Fruit fly (Drosophila melanogaster): ENCODE measurements around the gene CG2924.

Gene CG2924

DNA sequence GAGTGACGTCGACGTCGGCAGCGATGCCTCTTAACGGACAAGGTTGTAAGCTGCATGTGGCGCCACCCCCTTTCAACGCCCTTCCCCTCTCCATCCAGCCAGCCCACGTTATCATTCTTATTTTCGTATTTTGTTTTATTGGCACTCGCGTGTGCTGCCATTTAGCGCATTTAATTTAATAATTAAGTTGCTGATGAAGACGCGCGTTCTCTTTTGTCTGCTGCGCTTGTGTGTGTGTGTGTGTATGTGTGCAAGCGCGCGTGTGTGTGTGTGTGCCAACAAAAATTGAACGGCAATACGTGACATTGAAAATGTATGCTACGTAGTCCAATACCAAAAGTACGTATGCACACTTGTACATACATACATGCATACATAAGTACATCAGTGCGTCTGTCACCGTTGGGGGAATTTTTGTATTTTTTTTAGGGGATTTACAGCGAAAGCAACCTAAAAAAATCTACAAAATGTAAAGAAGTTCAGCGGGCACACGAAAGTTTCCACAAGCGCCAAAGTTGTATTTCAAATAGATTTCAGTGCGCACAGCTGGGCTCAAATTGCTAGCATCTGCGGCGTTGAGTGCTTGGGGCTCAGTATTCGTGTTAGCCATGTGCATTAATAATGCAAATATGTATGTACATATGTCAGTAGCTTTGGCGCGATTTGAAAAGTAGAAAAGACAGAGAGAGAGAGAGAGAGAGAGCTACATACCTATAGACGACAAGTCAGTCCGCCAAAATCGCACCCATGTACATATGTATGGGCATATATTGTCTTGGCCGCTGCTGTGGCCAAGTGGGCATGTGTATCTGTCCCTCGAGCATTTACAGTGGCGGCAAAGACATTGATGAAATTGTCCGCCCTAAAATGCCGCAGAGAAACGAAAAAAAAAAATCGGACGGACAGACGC is 31.3 kb upstream of the CG2924 start (continued):
- peak; percentile 79 for TF ChIP-seq chn (GFP tag; optimal IDR thresholded peaks at IDR 0.05)
- TF ChIP-seq Sox100B (GFP tag; optimal IDR thresholded peaks at IDR 0.05) = peak; percentile 85
- peak; percentile 3 for TF ChIP-seq CG17912 (GFP tag; optimal IDR thresholded peaks at IDR 0.05)
- TF ChIP-seq grn (GFP tag; optimal IDR thresholded peaks at IDR 0.05) = no peak
- peak; percentile 78 for TF ChIP-seq pho (GFP tag; optimal IDR thresholded peaks at IDR 0.05)
- no peak for TF ChIP-seq CG31388 (GFP tag; optimal IDR thresholded peaks at IDR 0.05)
- peak; percentile 63 for TF ChIP-seq BtbVII (GFP tag; optimal IDR thresholded peaks at IDR 0.05)
- peak; percentile 91 for TF ChIP-seq CG15073 (GFP tag; optimal IDR thresholded peaks at IDR 0.05)
- TF ChIP-seq Bteb2 (GFP tag; optimal IDR thresholded peaks at IDR 0.05) = peak; percentile 55
- peak; percentile 76 for TF ChIP-seq Meics (GFP tag; optimal IDR thresholded peaks at IDR 0.05)
- peak; percentile 83 for TF ChIP-seq chinmo (GFP tag; IDR thresholded peaks at IDR 0.05; ENCODE audit: partially characterized antibody)
- TF ChIP-seq CG2889 (GFP tag; IDR thresholded peaks at IDR 0.05) = peak; percentile 51; the same call in 1 of the 3 replicates
- TF ChIP-seq CkIIα-i1 (GFP tag; IDR thresholded peaks at IDR 0.05) = 0 out of 2 replicates have a peak, but pooled peaks have one; percentile 14
- peak; percentile 78 for TF ChIP-seq lilli (GFP tag; optimal IDR thresholded peaks at IDR 0.05)
- TF ChIP-seq CG14710 (tag; optimal IDR thresholded peaks at IDR 0.05) = peak; percentile 74
- 0 out of 2 replicates have a peak, but pooled peaks have one; percentile 56 for TF ChIP-seq CG10321 (GFP tag; IDR thresholded peaks at IDR 0.05)
- TF ChIP-seq CG12769 (tag; optimal IDR thresholded peaks at IDR 0.05) = peak; percentile 81
- no peak for TF ChIP-seq Scr (GFP tag; IDR thresholded peaks at IDR 0.05; ENCODE audit: partially characterized antibody)
- peak; percentile 79 for TF ChIP-seq CG12942 (GFP tag; optimal IDR thresholded peaks at IDR 0.05)
- TF ChIP-seq CG17612 (GFP tag; IDR thresholded peaks at IDR 0.05) = peak; percentile 62
- TF ChIP-seq cad (GFP tag; optimal IDR thresholded peaks at IDR 0.05) = no peak
- peak; percentile 37; the same call in 1 of the 2 replicates for TF ChIP-seq Taf1 (GFP tag; IDR thresholded peaks at IDR 0.05)
- TF ChIP-seq Dfd (GFP tag; optimal IDR thresholded peaks at IDR 0.05) = no peak
- no peak for TF ChIP-seq nerfin-2 (GFP tag; IDR thresholded peaks at IDR 0.05; ENCODE audit: partially characterized antibody)
- peak; percentile 76 for TF ChIP-seq CG15601 (tag; optimal IDR thresholded peaks at IDR 0.05)
- TF ChIP-seq trem (tag; optimal IDR thresholded peaks at IDR 0.05) = peak; percentile 57
- TF ChIP-seq mld (GFP tag; IDR thresholded peaks at IDR 0.05; ENCODE audit: partially characterized antibody) = no peak
- peak; percentile 88 for TF ChIP-seq CHES-1-like (GFP tag; optimal IDR thresholded peaks at IDR 0.05)
- TF ChIP-seq fu2 (GFP tag; optimal IDR thresholded peaks at IDR 0.05) = peak; percentile 78
- TF ChIP-seq vfl (GFP tag; optimal IDR thresholded peaks at IDR 0.05) = peak; percentile 55
- TF ChIP-seq chif (GFP tag; optimal IDR thresholded peaks at IDR 0.05) = peak; percentile 78 to 86
- peak; percentile 71 for TF ChIP-seq CG10654 (GFP tag; optimal IDR thresholded peaks at IDR 0.05)
- TF ChIP-seq Elba2 (GFP tag; optimal IDR thresholded peaks at IDR 0.05) = no peak
- peak; percentile 89 for TF ChIP-seq CG2678 (tag; optimal IDR thresholded peaks at IDR 0.05)
- TF ChIP-seq CG12659 (GFP tag; optimal IDR thresholded peaks at IDR 0.05) = peak; percentile 85
- peak; percentile 68 for TF ChIP-seq Myb (GFP tag; optimal IDR thresholded peaks at IDR 0.05)
- peak; percentile 4 for TF ChIP-seq CG34376 (GFP tag; optimal IDR thresholded peaks at IDR 0.05)
- TF ChIP-seq CG15479 (GFP tag; optimal IDR thresholded peaks at IDR 0.05) = no peak
- TF ChIP-seq sr (GFP tag; IDR thresholded peaks at IDR 0.05) = peak; percentile 68; the same call in 1 of the 3 replicates
- peak; percentile 90 for TF ChIP-seq CG1603 (tag; optimal IDR thresholded peaks at IDR 0.05)
- TF ChIP-seq CG14965 (GFP tag; optimal IDR thresholded peaks at IDR 0.05; ENCODE audit: borderline replicate concordance) = no peak
- TF ChIP-seq CG42726 (GFP tag; IDR thresholded peaks at IDR 0.05; ENCODE audit: partially characterized antibody) = no peak
- no peak for TF ChIP-seq CG7271 (tag; optimal IDR thresholded peaks at IDR 0.05)
- peak; percentile 47; the same call in 1 of the 3 replicates for TF ChIP-seq z (GFP tag; IDR thresholded peaks at IDR 0.05)
- TF ChIP-seq pb (GFP tag; optimal IDR thresholded peaks at IDR 0.05) = peak; percentile 82
- TF ChIP-seq E2f2 (GFP tag; IDR thresholded peaks at IDR 0.05) = peak; percentile 62
- TF ChIP-seq CG3847 (GFP tag; IDR thresholded peaks at IDR 0.05) = peak; percentile 61
- TF ChIP-seq sisA (GFP tag; IDR thresholded peaks at IDR 0.05) = peak; percentile 82

Data from whole organism, embryonic.